Fruit fly (Drosophila melanogaster) whole organism, embryonic: Measurements from ENCODE around the gene CG8419.

Experiments
- Abd-B ChIP-seq: fragments of 200-800 bp; sonication (Bioruptor generic); optimal IDR thresholded peaks from 2 replicates; lab custom pipeline; 2018; ENCODE audit warnings: missing biosample characterization, mild to moderate bottlenecking, missing genetic modification characterization, moderate library complexity
- Ada2b ChIP-seq: fragments of 200-800 bp; sonication (Bioruptor generic); IDR thresholded peaks from 2 replicates; pipeline ENCODE4 v1.3.6; 2022; ENCODE audit warnings: missing biosample characterization, missing genetic modification characterization
- Antp ChIP-seq: fragments of 200-800 bp; sonication (Bioruptor generic); optimal IDR thresholded peaks from 3 replicates; lab custom pipeline; 2016; ENCODE audit warnings: missing biosample characterization, missing genetic modification characterization
- Awh ChIP-seq: fragments of 200-800 bp; sonication (Bioruptor generic); IDR thresholded peaks from 2 replicates; pipeline ENCODE4, ENCODE4 v1.3.6; 2022; ENCODE audit warnings: missing biosample characterization, missing genetic modification characterization
- Bgb ChIP-seq: fragments of 200-800 bp; sonication (Bioruptor generic); IDR thresholded peaks from 2 replicates; pipeline ENCODE4 v1.3.6; 2022; ENCODE audit warnings: missing biosample characterization, missing genetic modification characterization; ENCODE audit not compliant: partially characterized antibody
- CG10209 ChIP-seq: fragments of 200-800 bp; sonication (Bioruptor generic); optimal IDR thresholded peaks from 3 replicates; lab custom pipeline; 2017; ENCODE audit warnings: missing biosample characterization, mild to moderate bottlenecking, missing genetic modification characterization, missing genetic modification reagents
- CG12659 ChIP-seq: fragments of 200-800 bp; sonication (Bioruptor generic); optimal IDR thresholded peaks from 3 replicates; lab custom pipeline; 2017; ENCODE audit warnings: mild to moderate bottlenecking, missing biosample characterization, missing genetic modification reagents, missing genetic modification characterization
- CG13287 ChIP-seq: fragments of 200-800 bp; sonication (Bioruptor generic); IDR thresholded peaks from 2 replicates; pipeline ENCODE4 v1.3.6; 2022; ENCODE audit warnings: missing biosample characterization, missing genetic modification characterization; ENCODE audit not compliant: partially characterized antibody
- CG14710 ChIP-seq: fragments of 200-800 bp; sonication (Bioruptor generic); optimal IDR thresholded peaks from 3 replicates; lab custom pipeline; 2019; ENCODE audit warnings: missing biosample characterization, mild to moderate bottlenecking, missing genetic modification characterization, moderate library complexity
- CG2202 ChIP-seq: fragments of 200-800 bp; sonication (Bioruptor generic); optimal IDR thresholded peaks from 2 replicates; lab custom pipeline; 2018; ENCODE audit warnings: missing biosample characterization, mild to moderate bottlenecking, missing genetic modification characterization
- CG30403 ChIP-seq: fragments of 200-800 bp; sonication (Bioruptor generic); optimal IDR thresholded peaks from 3 replicates; lab custom pipeline; 2016; ENCODE audit warnings: missing biosample characterization, missing genetic modification characterization
- CG30431 ChIP-seq: fragments of 200-800 bp; sonication (Bioruptor generic); optimal IDR thresholded peaks from 2 replicates; lab custom pipeline; 2017; ENCODE audit warnings: missing biosample characterization, missing genetic modification characterization
- CG32767 ChIP-seq: fragments of 200-800 bp; sonication (Bioruptor generic); IDR thresholded peaks from 2 replicates; pipeline ENCODE4 v1.3.6; 2022; ENCODE audit warnings: missing biosample characterization, missing genetic modification characterization
- CG34224 ChIP-seq: fragments of 200-800 bp; sonication (Bioruptor generic); IDR thresholded peaks from 3 replicates; pipeline ENCODE4 v1.3.6; 2022; ENCODE audit warnings: missing biosample characterization, missing genetic modification characterization; ENCODE audit not compliant: partially characterized antibody
- CG5180 ChIP-seq: fragments of 200-800 bp; sonication (Bioruptor generic); optimal IDR thresholded peaks from 3 replicates; lab custom pipeline; 2017; ENCODE audit warnings: missing biosample characterization, missing genetic modification characterization, mild to moderate bottlenecking, moderate library complexity, missing genetic modification reagents
- CG6654 ChIP-seq: fragments of 200-800 bp; sonication (Bioruptor generic); optimal IDR thresholded peaks from 2 replicates; lab custom pipeline; 2017; ENCODE audit warnings: missing biosample characterization, mild to moderate bottlenecking, missing genetic modification characterization
- CG6765 ChIP-seq: fragments of 200-800 bp; sonication (Bioruptor generic); optimal IDR thresholded peaks from 3 replicates; lab custom pipeline; 2017; ENCODE audit warnings: missing biosample characterization, mild to moderate bottlenecking, missing genetic modification characterization
- CoRest ChIP-seq: fragments of 200-800 bp; sonication (Bioruptor generic); optimal IDR thresholded peaks from 3 replicates; lab custom pipeline; 2018; ENCODE audit warnings: missing biosample characterization, mild to moderate bottlenecking, missing genetic modification characterization, moderate library complexity
- Dek ChIP-seq: fragments of 200-800 bp; sonication (Bioruptor generic); optimal IDR thresholded peaks from 3 replicates; lab custom pipeline; 2019; ENCODE audit warnings: missing biosample characterization, mild to moderate bottlenecking, missing genetic modification characterization, moderate library complexity
- Doc3 ChIP-seq: fragments of 200-800 bp; sonication (Bioruptor generic); IDR thresholded peaks from 3 replicates; pipeline ENCODE4 v1.3.6; 2022; ENCODE audit warnings: missing biosample characterization, missing genetic modification characterization; ENCODE audit not compliant: partially characterized antibody
- Elba2 ChIP-seq: fragments of 200-800 bp; sonication (Bioruptor generic); optimal IDR thresholded peaks from 3 replicates; lab custom pipeline; 2016; ENCODE audit warnings: missing biosample characterization, missing genetic modification characterization
- Ets97D ChIP-seq: fragments of 200-800 bp; sonication (Bioruptor generic); optimal IDR thresholded peaks from 3 replicates; lab custom pipeline; 2016; ENCODE audit warnings: missing biosample characterization, missing genetic modification characterization
- GATAe ChIP-seq: fragments of 200-800 bp; sonication (Bioruptor generic); conservative IDR thresholded peaks from 2 replicates; pipeline ENCODE4 v1.3.6; 2022; ENCODE audit warnings: missing biosample characterization, missing genetic modification characterization
- HmgZ ChIP-seq: fragments of 200-800 bp; sonication (Bioruptor generic); optimal IDR thresholded peaks from 2 replicates; lab custom pipeline; 2018; ENCODE audit warnings: missing biosample characterization, mild to moderate bottlenecking, missing genetic modification characterization
- Lim3 ChIP-seq: fragments of 200-800 bp; sonication (Bioruptor generic); IDR thresholded peaks from 2 replicates; pipeline ENCODE4 v1.3.6; 2022; ENCODE audit warnings: missing biosample characterization, missing genetic modification characterization
- Lpt ChIP-seq: fragments of >200 bp; optimal IDR thresholded peaks from 2 replicates; lab custom pipeline; 2018; ENCODE audit warnings: missing biosample characterization, missing genetic modification characterization
- Meics ChIP-seq: fragments of 200-800 bp; sonication (Bioruptor generic); optimal IDR thresholded peaks from 2 replicates; lab custom pipeline; 2017; ENCODE audit warnings: missing biosample characterization, mild to moderate bottlenecking, missing genetic modification characterization
- Myb ChIP-seq: fragments of 200-800 bp; sonication (Bioruptor generic); optimal IDR thresholded peaks from 2 replicates; lab custom pipeline; 2016; ENCODE audit warnings: missing biosample characterization, missing genetic modification characterization
- Poxn ChIP-seq: fragments of 200-800 bp; sonication (Bioruptor generic); IDR thresholded peaks from 2 replicates; pipeline ENCODE4 v1.3.6; 2022; ENCODE audit warnings: missing biosample characterization, missing genetic modification characterization
- Rfx ChIP-seq: fragments of 200-800 bp; sonication (Bioruptor generic); IDR thresholded peaks from 2 replicates; pipeline ENCODE4 v1.3.6; 2022; ENCODE audit warnings: missing biosample characterization, missing genetic modification characterization
- Side ChIP-seq: fragments of 200-800 bp; sonication (Bioruptor generic); optimal IDR thresholded peaks from 2 replicates; lab custom pipeline; 2016; ENCODE audit warnings: missing biosample characterization, missing genetic modification characterization
- Sox100B ChIP-seq: fragments of 200-800 bp; sonication (Bioruptor generic); optimal IDR thresholded peaks from 3 replicates; lab custom pipeline; 2018; ENCODE audit warnings: missing biosample characterization, mild to moderate bottlenecking, missing genetic modification characterization
- Sry-β ChIP-seq: fragments of 200-800 bp; sonication (Bioruptor generic); optimal IDR thresholded peaks from 2 replicates; lab custom pipeline; 2018; ENCODE audit warnings: missing biosample characterization, mild to moderate bottlenecking, missing genetic modification characterization, moderate library complexity
- Xbp1 ChIP-seq: fragments of 200-800 bp; sonication (Bioruptor generic); optimal IDR thresholded peaks from 3 replicates; lab custom pipeline; 2016; ENCODE audit warnings: missing biosample characterization, mild to moderate bottlenecking, missing genetic modification characterization
- aop ChIP-seq: fragments of 200-800 bp; sonication (Bioruptor generic); IDR thresholded peaks from 2 replicates; pipeline ENCODE4 v1.3.6; 2022; ENCODE audit warnings: missing biosample characterization, missing genetic modification characterization
- btn ChIP-seq: fragments of 200-800 bp; sonication (Bioruptor generic); optimal IDR thresholded peaks from 2 replicates; lab custom pipeline; 2016; ENCODE audit warnings: missing biosample characterization, missing genetic modification characterization
- cas ChIP-seq: fragments of 200-800 bp; sonication (Bioruptor generic); IDR thresholded peaks from 2 replicates; pipeline ENCODE4 v1.3.6; 2022; ENCODE audit warnings: missing biosample characterization, missing genetic modification characterization
- crc ChIP-seq: fragments of 200-800 bp; sonication (Bioruptor generic); optimal IDR thresholded peaks from 2 replicates; lab custom pipeline; 2016; ENCODE audit warnings: missing biosample characterization, missing genetic modification characterization
- fru ChIP-seq: fragments of >200 bp; optimal IDR thresholded peaks from 2 replicates; lab custom pipeline; 2017
- gcm2 ChIP-seq: fragments of 200-800 bp; sonication (Bioruptor generic); optimal IDR thresholded peaks from 2 replicates; lab custom pipeline; 2016; ENCODE audit warnings: missing biosample characterization, missing genetic modification characterization
- hb ChIP-seq: fragments of 200-800 bp; sonication (Bioruptor generic); IDR thresholded peaks from 3 replicates; pipeline ENCODE4 v1.3.6; 2022; ENCODE audit warnings: missing biosample characterization, missing genetic modification characterization; ENCODE audit not compliant: partially characterized antibody
- kah ChIP-seq: fragments of 200-800 bp; sonication (Bioruptor generic); optimal IDR thresholded peaks from 2 replicates; lab custom pipeline; 2018; ENCODE audit warnings: missing biosample characterization, mild to moderate bottlenecking, missing genetic modification characterization
- otp ChIP-seq: fragments of 200-800 bp; sonication (Bioruptor generic); IDR thresholded peaks from 3 replicates; pipeline ENCODE4, ENCODE4 v1.3.6; 2022; ENCODE audit warnings: missing biosample characterization, missing genetic modification characterization
- phol ChIP-seq: fragments of 200-800 bp; sonication (Bioruptor generic); optimal IDR thresholded peaks from 3 replicates; lab custom pipeline; 2018; ENCODE audit warnings: missing biosample characterization, mild to moderate bottlenecking, missing genetic modification characterization, moderate library complexity
- slbo ChIP-seq: fragments of 200-800 bp; sonication (Bioruptor generic); IDR thresholded peaks from 2 replicates; pipeline ENCODE4 v1.3.6; 2022; ENCODE audit warnings: missing biosample characterization, missing genetic modification characterization
- stc ChIP-seq: fragments of 200-800 bp; sonication (Bioruptor generic); IDR thresholded peaks from 2 replicates; pipeline ENCODE4 v1.3.6; 2022; ENCODE audit warnings: missing biosample characterization, missing genetic modification characterization
- stwl ChIP-seq: fragments of 200-800 bp; sonication (Bioruptor generic); optimal IDR thresholded peaks from 3 replicates; lab custom pipeline; 2018; ENCODE audit warnings: missing biosample characterization, mild to moderate bottlenecking, missing genetic modification characterization, moderate library complexity
- toy ChIP-seq: fragments of 200-800 bp; sonication (Bioruptor generic); IDR thresholded peaks from 2 replicates; pipeline ENCODE4 v1.3.6; 2022; ENCODE audit warnings: missing biosample characterization, missing genetic modification characterization
- trh ChIP-seq: fragments of 200-800 bp; sonication (Bioruptor generic); optimal IDR thresholded peaks from 2 replicates; lab custom pipeline; 2016; ENCODE audit warnings: missing biosample characterization, missing genetic modification characterization
- ttk ChIP-seq: fragments of 200-800 bp; sonication (Bioruptor generic); IDR thresholded peaks from 2 replicates; pipeline ENCODE4 v2.1.2; 2022; ENCODE audit warnings: missing biosample characterization, missing genetic modification characterization
- wek ChIP-seq: fragments of 200-800 bp; sonication (Bioruptor generic); optimal IDR thresholded peaks from 3 replicates; lab custom pipeline; 2018; ENCODE audit warnings: missing biosample characterization, mild to moderate bottlenecking, missing genetic modification characterization, moderate library complexity

The CG8419 gene

DNA sequence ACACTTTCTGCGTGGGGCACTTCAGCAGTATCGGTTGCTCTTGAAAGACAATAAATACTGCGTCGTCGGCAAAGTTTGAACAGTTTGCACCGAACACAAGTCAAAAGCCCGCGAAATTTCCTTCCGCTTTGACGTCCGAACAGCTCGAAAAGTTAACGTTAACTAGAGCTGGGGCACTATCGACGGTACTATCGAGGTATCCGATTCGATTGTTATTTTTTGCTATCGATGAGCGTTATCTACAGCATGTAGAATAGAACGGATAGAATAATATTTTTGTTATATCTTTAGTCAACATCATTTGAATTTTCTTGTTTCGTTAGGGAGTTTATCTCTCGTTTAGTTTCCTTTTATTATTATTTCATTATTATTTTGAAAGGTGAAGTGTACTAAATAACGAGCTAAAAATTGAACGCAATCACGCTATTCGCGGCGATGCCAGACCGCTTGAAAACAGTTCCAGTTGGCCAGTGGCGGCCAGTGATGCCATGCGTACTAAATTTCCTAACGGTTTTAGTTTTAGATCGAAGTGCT, 33.8 kb downstream of the CG8419 start, which contains the start of gene Pvr (continued):
- TF ChIP-seq trh (GFP tag; lab: Kevin White, UChicago) (no peak), Elba2 (no peak), CG2202 (tag; lab: Kevin White, UChicago) (no peak), Rfx (peak; percentile 26; the same call in 1 of the 2 replicates), Awh (no peak), wek (GFP tag; lab: Kevin White, UChicago) (no peak), stwl (tag; lab: Kevin White, UChicago) (peak; percentile 94), CG13287 (GFP tag; lab: Robert Waterston, UW) (peak; percentile 96), gcm2 (GFP tag; lab: Kevin White, UChicago) (no peak), phol (no peak), crc (GFP tag; lab: Kevin White, UChicago) (no peak), CG32767 (GFP tag; lab: Robert Waterston, UW) (no peak), CG34224 (GFP tag; lab: Robert Waterston, UW) (peak; percentile 85), CG5180 (GFP tag; lab: Kevin White, UChicago) (no peak), CoRest (tag; lab: Kevin White, UChicago) (peak; percentile 29), Antp (GFP tag; lab: Kevin White, UChicago) (no peak), ttk (GFP tag; lab: Robert Waterston, UW) (no peak), Ada2b (GFP tag; lab: Robert Waterston, UW) (no peak), CG6765 (no peak), HmgZ (tag; lab: Kevin White, UChicago) (no peak), slbo (no peak), otp (GFP tag; lab: Robert Waterston, UW) (0 out of 3 replicates have a peak, but pooled peaks have one; percentile 8), kah (no peak), CG12659 (peak; percentile 55), Ets97D (peak; percentile 71), Myb (GFP tag; lab: Kevin White, UChicago) (peak; percentile 97), Bgb (peak; percentile 97), GATAe (GFP tag; lab: Robert Waterston, UW) (no peak), cas (GFP tag; lab: Robert Waterston, UW) (no peak), CG30431 (GFP tag; lab: Kevin White, UChicago) (no peak), CG6654 (GFP tag; lab: Kevin White, UChicago) (no peak), Lpt (GFP tag; lab: Kevin White, UChicago) (no peak), Poxn (no peak), CG14710 (tag; lab: Kevin White, UChicago) (peak; percentile 86), btn (GFP tag; lab: Kevin White, UChicago) (no peak), Dek (tag; lab: Kevin White, UChicago) (no peak), stc (GFP tag; lab: Robert Waterston, UW) (peak; percentile 15; the same call in 1 of the 2 replicates), Lim3 (GFP tag; lab: Robert Waterston, UW) (no peak), CG10209 (GFP tag; lab: Kevin White, UChicago) (no peak), Sry-β (GFP tag; lab: Kevin White, UChicago) (no peak), Xbp1 (GFP tag; lab: Kevin White, UChicago) (peak; percentile 23), toy (GFP tag; lab: Robert Waterston, UW) (no peak), fru (lab: Kevin White, UChicago) (no peak), Meics (no peak), aop (GFP tag; lab: Robert Waterston, UW) (no peak), Abd-B (GFP tag; lab: Kevin White, UChicago) (peak; percentile 10), CG30403 (no peak), Sox100B (GFP tag; lab: Kevin White, UChicago) (no peak), hb (GFP tag; lab: Robert Waterston, UW) (peak; percentile 89), Side (GFP tag; lab: Kevin White, UChicago) (no peak), Doc3 (peak; percentile 97)
